Worm (Caenorhabditis elegans) whole organism, L4 larva: ENCODE data around the gene hpo-30.

ENCODE experiments used
- D1046.2 ChIP-seq: fragments of 200-800 bp; sonication (Bioruptor generic); IDR thresholded peaks from 2 replicates; pipeline ENCODE4 v1.3.6; 2022; ENCODE audit warnings: missing genetic modification characterization, missing compliant biosample characterization
- F10B5.3 ChIP-seq: sonication (generic microtip); optimal IDR thresholded peaks from 2 replicates; lab custom pipeline; 2016; ENCODE audit warnings: mild to moderate bottlenecking, missing genetic modification characterization, missing compliant biosample characterization
- F49E8.2 ChIP-seq: sonication (generic microtip); optimal IDR thresholded peaks from 2 replicates; lab custom pipeline; 2016; ENCODE audit warnings: missing compliant biosample characterization, mild to moderate bottlenecking, missing genetic modification characterization, borderline replicate concordance
- R02D3.7 ChIP-seq: fragments of 150-350 bp; sonication (generic microtip); optimal IDR thresholded peaks from 3 replicates; lab custom pipeline; 2014; ENCODE audit warnings: missing biosample characterization, missing genetic modification characterization
- T20F7.1 ChIP-seq: fragments of 200-800 bp; sonication (Bioruptor generic); optimal IDR thresholded peaks from 2 replicates; lab custom pipeline; 2018; ENCODE audit warnings: mild to moderate bottlenecking, missing genetic modification characterization, missing compliant biosample characterization
- T26A8.4 ChIP-seq: fragments of 200-800 bp; sonication (Bioruptor generic); IDR thresholded peaks from 2 replicates; pipeline ENCODE4 v1.3.6; 2022; ENCODE audit warnings: missing genetic modification characterization, missing compliant biosample characterization
- ZK337.2 ChIP-seq: fragments of 200-800 bp; sonication (Bioruptor generic); IDR thresholded peaks from 2 replicates; pipeline ENCODE4 v1.3.6; 2022; ENCODE audit warnings: missing genetic modification reagents, missing genetic modification characterization, missing compliant biosample characterization
- aha-1 ChIP-seq: fragments of 150-350 bp; peaks from one replicate; lab custom pipeline; 2014; ENCODE audit warnings: missing biosample characterization, missing genetic modification characterization
- ama-1 ChIP-seq: fragments of 150-350 bp; optimal IDR thresholded peaks from 2 replicates; lab custom pipeline; 2014; ENCODE audit warnings: inconsistent platforms, mixed read lengths
- arid-1 ChIP-seq: fragments of 200-800 bp; sonication (Bioruptor generic); conservative IDR thresholded peaks from 2 replicates; pipeline ENCODE4 v1.3.6; 2022; ENCODE audit warnings: missing genetic modification reagents, missing genetic modification characterization, missing compliant biosample characterization
- attf-4 ChIP-seq: sonication (generic microtip); optimal IDR thresholded peaks from 3 replicates; lab custom pipeline; 2017; ENCODE audit warnings: missing biosample characterization, missing genetic modification characterization
- ceh-20 ChIP-seq: fragments of 200-800 bp; sonication (Bioruptor generic); IDR thresholded peaks from 2 replicates; pipeline ENCODE4 v1.3.6; 2022; ENCODE audit warnings: missing genetic modification reagents, missing genetic modification characterization, missing compliant biosample characterization
- ceh-28 ChIP-seq: fragments of 150-350 bp; optimal IDR thresholded peaks from 2 replicates; lab custom pipeline; 2014; ENCODE audit warnings: missing biosample characterization, missing genetic modification reagents, missing genetic modification characterization
- daf-12 ChIP-seq: fragments of 150-350 bp; optimal IDR thresholded peaks from 2 replicates; lab custom pipeline; 2014; ENCODE audit warnings: missing biosample characterization, missing genetic modification reagents, missing genetic modification characterization
- dmd-6 ChIP-seq: fragments of 200-800 bp; sonication (Bioruptor generic); IDR thresholded peaks from 2 replicates; pipeline ENCODE4 v1.3.6; 2022; ENCODE audit warnings: missing genetic modification reagents, missing genetic modification characterization, missing compliant biosample characterization
- dmd-8 ChIP-seq: fragments of 200-800 bp; sonication (Bioruptor generic); IDR thresholded peaks from 2 replicates; pipeline ENCODE4 v1.3.6; 2022; ENCODE audit warnings: missing genetic modification characterization, missing compliant biosample characterization
- dmd-9 ChIP-seq: fragments of 200-800 bp; sonication (Bioruptor generic); IDR thresholded peaks from 2 replicates; pipeline ENCODE4 v1.3.6; 2022; ENCODE audit warnings: missing genetic modification reagents, missing genetic modification characterization, missing compliant biosample characterization
- fkh-10 ChIP-seq: fragments of 150-350 bp; optimal IDR thresholded peaks from 2 replicates; lab custom pipeline; 2014; ENCODE audit warnings: missing biosample characterization, missing genetic modification reagents, missing genetic modification characterization
- fos-1 ChIP-seq: fragments of 150-350 bp; optimal IDR thresholded peaks from 2 replicates; lab custom pipeline; 2014; ENCODE audit warnings: missing biosample characterization, missing genetic modification characterization
- gei-8 ChIP-seq: fragments of 200-800 bp; sonication (Bioruptor generic); optimal IDR thresholded peaks from 2 replicates; lab custom pipeline; 2018; ENCODE audit warnings: mild to moderate bottlenecking, missing genetic modification characterization, missing compliant biosample characterization
- hif-1 ChIP-seq, 2 experiments: sonication (generic microtip); optimal IDR thresholded peaks; 2 replicates each; lab custom pipeline; 2016 to 2017; ENCODE audit warnings: missing compliant biosample characterization in 2 of 2, missing genetic modification characterization in 2 of 2, missing genetic modification reagents in 2 of 2, missing genotype in 2 of 2, mild to moderate bottlenecking in 1 of 2
- hlh-11 ChIP-seq: fragments of 200-800 bp; sonication (Bioruptor generic); optimal IDR thresholded peaks from 2 replicates; lab custom pipeline; 2018; ENCODE audit warnings: mild to moderate bottlenecking, missing genetic modification characterization, missing compliant biosample characterization
- hlh-30 ChIP-seq: sonication (generic microtip); optimal IDR thresholded peaks from 2 replicates; lab custom pipeline; 2017; ENCODE audit warnings: antibody characterized with exemption, mild to moderate bottlenecking, missing genetic modification characterization, missing compliant biosample characterization; ENCODE audit not compliant: insufficient read depth
- madf-5 ChIP-seq, 2 experiments: fragments of 200-800 bp; sonication (Bioruptor generic); IDR thresholded peaks; 2 replicates each; pipeline ENCODE4 v1.3.6; 2022; ENCODE audit warnings: missing compliant biosample characterization in 2 of 2, missing genetic modification characterization in 2 of 2
- mdt-29 ChIP-seq: fragments of 200-800 bp; sonication (Bioruptor generic); IDR thresholded peaks from 2 replicates; pipeline ENCODE4 v1.3.6; 2022; ENCODE audit warnings: missing genetic modification reagents, missing genetic modification characterization, missing compliant biosample characterization
- mxl-2 ChIP-seq: fragments of 200-800 bp; sonication (Bioruptor generic); conservative IDR thresholded peaks from 2 replicates; pipeline ENCODE4 v1.3.6; 2022; ENCODE audit warnings: missing genetic modification reagents, missing genetic modification characterization, missing compliant biosample characterization
- mxl-3 ChIP-seq: fragments of 200-800 bp; sonication (Bioruptor generic); optimal IDR thresholded peaks from 2 replicates; lab custom pipeline; 2018; ENCODE audit warnings: mild to moderate bottlenecking, missing genetic modification characterization, missing compliant biosample characterization
- nhr-10 ChIP-seq: fragments of 150-350 bp; optimal IDR thresholded peaks from 2 replicates; lab custom pipeline; 2014; ENCODE audit warnings: missing biosample characterization, missing genetic modification characterization
- nhr-6 ChIP-seq: fragments of 150-350 bp; optimal IDR thresholded peaks from 2 replicates; lab custom pipeline; 2014; ENCODE audit warnings: missing biosample characterization, missing genetic modification characterization
- nhr-76 ChIP-seq: fragments of 150-350 bp; optimal IDR thresholded peaks from 2 replicates; lab custom pipeline; 2014; ENCODE audit warnings: missing biosample characterization, missing genetic modification characterization
- nhr-77 ChIP-seq: fragments of 150-350 bp; optimal IDR thresholded peaks from 2 replicates; lab custom pipeline; 2014; ENCODE audit warnings: missing biosample characterization, missing genetic modification characterization
- pha-4 ChIP-seq, 2 experiments: fragments of 150-350 bp in 1 of 2; fragments of 200-800 bp in 1 of 2; sonication (Bioruptor generic) in 1 of 2; IDR thresholded peaks in 1 of 2; optimal IDR thresholded peaks in 1 of 2; 2 replicates each; pipeline versions ENCODE4 v1.3.6 to Lab custom; 2014 to 2022; ENCODE audit warnings: missing genetic modification characterization in 2 of 2, missing genetic modification reagents in 2 of 2, missing biosample characterization in 1 of 2, missing compliant biosample characterization in 1 of 2
- php-3 ChIP-seq: fragments of 200-800 bp; sonication (Bioruptor generic); IDR thresholded peaks from 2 replicates; pipeline ENCODE4 v1.3.6; 2022; ENCODE audit warnings: missing genetic modification reagents, missing genetic modification characterization, missing compliant biosample characterization
- pqm-1 ChIP-seq: sonication (generic microtip); optimal IDR thresholded peaks from 2 replicates; lab custom pipeline; 2017; ENCODE audit warnings: missing biosample characterization, missing genetic modification characterization
- rbr-2 ChIP-seq: sonication (generic microtip); optimal IDR thresholded peaks from 2 replicates; lab custom pipeline; 2016; ENCODE audit warnings: missing genotype, missing genetic modification characterization, missing compliant biosample characterization
- set-16 ChIP-seq: fragments of 200-800 bp; sonication (Bioruptor generic); IDR thresholded peaks from 2 replicates; pipeline ENCODE4 v1.3.6; 2022; ENCODE audit warnings: missing genetic modification reagents, missing genetic modification characterization, missing compliant biosample characterization
- skn-1 ChIP-seq: fragments of 150-350 bp; optimal IDR thresholded peaks from 2 replicates; lab custom pipeline; 2014; ENCODE audit warnings: missing biosample characterization, missing genetic modification characterization
- snpc-4 ChIP-seq: fragments of 150-350 bp; optimal IDR thresholded peaks from 2 replicates; lab custom pipeline; 2014; ENCODE audit warnings: missing biosample characterization, missing genetic modification characterization
- spr-1 ChIP-seq: sonication (generic microtip); optimal IDR thresholded peaks from 2 replicates; lab custom pipeline; 2016; ENCODE audit warnings: mild to moderate bottlenecking, missing genetic modification characterization, missing compliant biosample characterization
- tag-97 ChIP-seq: fragments of 200-800 bp; sonication (Bioruptor generic); IDR thresholded peaks from 2 replicates; pipeline ENCODE4 v1.3.6; 2022; ENCODE audit warnings: missing genetic modification characterization, missing compliant biosample characterization
- unc-130 ChIP-seq: sonication (generic microtip); optimal IDR thresholded peaks from 2 replicates; lab custom pipeline; 2016; ENCODE audit warnings: missing genetic modification reagents, missing genetic modification characterization, missing compliant biosample characterization
- unc-62 ChIP-seq, 3 experiments: fragments of 150-350 bp in 1 of 3; sonication (generic microtip); optimal IDR thresholded peaks in 2 of 3; peaks in 1 of 3; 1 replicate in 1 of 3; 2 replicates in 2 of 3; lab custom pipeline; 2014 to 2017; ENCODE audit warnings: missing biosample characterization in 3 of 3, missing genetic modification characterization in 3 of 3, missing genetic modification reagents in 3 of 3, missing genotype in 1 of 3
- vab-7 ChIP-seq: fragments of 200-800 bp; sonication (Bioruptor generic); IDR thresholded peaks from 2 replicates; pipeline ENCODE4 v1.3.6; 2022; ENCODE audit warnings: missing genetic modification reagents, missing genetic modification characterization, missing compliant biosample characterization
- zip-2 ChIP-seq: fragments of 150-350 bp; optimal IDR thresholded peaks from 2 replicates; lab custom pipeline; 2014; ENCODE audit warnings: missing biosample characterization, missing genetic modification characterization

The hpo-30 gene

ce11 chrV:12353505-12353904 is 43.3 kb upstream of the hpo-30 start:
- TF ChIP-seq set-16 (GFP tag; lab: Robert Waterston, UW) (peak; percentile 99), nhr-10 (tag; lab: Kevin White, UChicago) (no peak), madf-5 (GFP tag; IDR thresholded peaks at IDR 0.05; lab: Robert Waterston, UW) (no peak), nhr-77 (no peak), ZK337.2 (GFP tag; lab: Robert Waterston, UW) (no peak), arid-1 (GFP tag; lab: Robert Waterston, UW) (no peak), vab-7 (GFP tag; lab: Robert Waterston, UW) (no peak), attf-4 (tag; lab: Kevin White, UChicago) (no peak), zip-2 (tag; lab: Kevin White, UChicago) (no peak), fos-1 (no peak), dmd-8 (GFP tag; lab: Robert Waterston, UW) (no peak), spr-1 (no peak), daf-12 (tag; lab: Kevin White, UChicago) (no peak), hlh-11 (tag; lab: Kevin White, UChicago) (peak; percentile 33), D1046.2 (GFP tag; lab: Robert Waterston, UW) (0 out of 2 replicates have a peak, but pooled peaks have one; percentile 24), F49E8.2 (no peak), php-3 (GFP tag; lab: Robert Waterston, UW) (no peak), mxl-3 (GFP tag; lab: Kevin White, UChicago) (peak; percentile 32), nhr-76 (tag; lab: Kevin White, UChicago) (no peak), F10B5.3 (no peak), T26A8.4 (GFP tag; lab: Robert Waterston, UW) (no peak; the same call in 1 of the 2 replicates), T20F7.1 (GFP tag; lab: Kevin White, UChicago) (no peak), hif-1 (tag; optimal IDR thresholded peaks at IDR 0.05; lab: Kevin White, UChicago) (no peak), skn-1 (tag; lab: Kevin White, UChicago) (no peak), gei-8 (no peak), hlh-30 (no peak), pqm-1 (tag; lab: Kevin White, UChicago) (no peak), unc-130 (GFP tag; lab: Kevin White, UChicago) (no peak), aha-1 (peak; percentile 79), nhr-6 (tag; lab: Kevin White, UChicago) (no peak), unc-62 (GFP tag; optimal IDR thresholded peaks at IDR 0.05 in 1 of 2; lab: Kevin White, UChicago) (peak in 1 of 2 experiments; percentile 1), unc-62 (tag; optimal IDR thresholded peaks at IDR 0.05; lab: Kevin White, UChicago) (no peak), ceh-20 (no peak)

ce11 chrV:12352881-12353280 is 42.7 kb upstream of the hpo-30 start:
- TF ChIP-seq mxl-2 (GFP tag; lab: Robert Waterston, UW) (no peak), T26A8.4 (GFP tag; lab: Robert Waterston, UW) (no peak), snpc-4 (tag; lab: Kevin White, UChicago) (no peak), fkh-10 (no peak), unc-62 (GFP tag; optimal IDR thresholded peaks at IDR 0.05 in 1 of 2; lab: Kevin White, UChicago) (no peak), unc-62 (tag; optimal IDR thresholded peaks at IDR 0.05; lab: Kevin White, UChicago) (no peak), R02D3.7 (tag; lab: Kevin White, UChicago) (no peak), pha-4 (GFP tag; IDR thresholded peaks at IDR 0.05; lab: Robert Waterston, UW) (no peak), pha-4 (tag; optimal IDR thresholded peaks at IDR 0.05; lab: Kevin White, UChicago) (no peak), mdt-29 (GFP tag; lab: Robert Waterston, UW) (no peak), attf-4 (tag; lab: Kevin White, UChicago) (no peak), ama-1 (peak; percentile 55), dmd-9 (GFP tag; lab: Robert Waterston, UW) (no peak), hlh-11 (tag; lab: Kevin White, UChicago) (peak; percentile 11), ceh-28 (tag; lab: Kevin White, UChicago) (no peak), dmd-6 (GFP tag; lab: Robert Waterston, UW) (no peak), rbr-2 (tag; lab: Kevin White, UChicago) (no peak), tag-97 (GFP tag; lab: Robert Waterston, UW) (no peak)
